Fruit fly (Drosophila melanogaster) whole organism, embryonic: ENCODE measurements around the gene CG14787.

Experiments
- B-H1 ChIP-seq: fragments of 200-800 bp; sonication (Bioruptor generic); IDR thresholded peaks from 3 replicates; pipeline ENCODE4 v1.3.6; 2022; ENCODE audit warnings: missing biosample characterization, missing genetic modification characterization
- CG10462 ChIP-seq: fragments of 200-800 bp; sonication (Bioruptor generic); optimal IDR thresholded peaks from 2 replicates; lab custom pipeline; 2016; ENCODE audit warnings: missing biosample characterization, missing genetic modification characterization
- CG11456 ChIP-seq: fragments of 200-800 bp; sonication (Bioruptor generic); IDR thresholded peaks from 3 replicates; pipeline ENCODE4 v1.3.6; 2022; ENCODE audit warnings: missing biosample characterization, missing genetic modification characterization
- CG11504 ChIP-seq: fragments of 200-800 bp; sonication (Bioruptor generic); optimal IDR thresholded peaks from 3 replicates; lab custom pipeline; 2019; ENCODE audit warnings: missing biosample characterization, mild to moderate bottlenecking, missing genetic modification characterization, moderate library complexity
- CG14441 ChIP-seq: fragments of 200-800 bp; sonication (Bioruptor generic); IDR thresholded peaks from 2 replicates; pipeline ENCODE4 v1.3.6; 2022; ENCODE audit warnings: missing biosample characterization, missing genetic modification characterization
- CG1647 ChIP-seq: fragments of 200-800 bp; sonication (Bioruptor generic); optimal IDR thresholded peaks from 3 replicates; lab custom pipeline; 2016; ENCODE audit warnings: missing biosample characterization, missing genetic modification characterization
- CG16813 ChIP-seq: fragments of 200-800 bp; sonication (Bioruptor generic); IDR thresholded peaks from 3 replicates; pipeline ENCODE4 v1.3.6; 2022; ENCODE audit warnings: missing biosample characterization, missing genetic modification characterization; ENCODE audit not compliant: partially characterized antibody
- CG2116 ChIP-seq: fragments of 200-800 bp; sonication (Bioruptor generic); optimal IDR thresholded peaks from 3 replicates; lab custom pipeline; 2018; ENCODE audit warnings: missing biosample characterization, mild to moderate bottlenecking, missing genetic modification characterization
- CG2889 ChIP-seq: fragments of 200-800 bp; sonication (Bioruptor generic); IDR thresholded peaks from 3 replicates; pipeline ENCODE4 v1.3.6; 2022; ENCODE audit warnings: missing biosample characterization, missing genetic modification characterization
- CG30403 ChIP-seq: fragments of 200-800 bp; sonication (Bioruptor generic); optimal IDR thresholded peaks from 3 replicates; lab custom pipeline; 2016; ENCODE audit warnings: missing biosample characterization, missing genetic modification characterization
- CG31441 ChIP-seq: fragments of 200-800 bp; sonication (Bioruptor generic); IDR thresholded peaks from 2 replicates; pipeline ENCODE4 v1.3.6; 2022; ENCODE audit warnings: missing biosample characterization, missing genetic modification characterization
- CG34224 ChIP-seq: fragments of 200-800 bp; sonication (Bioruptor generic); IDR thresholded peaks from 3 replicates; pipeline ENCODE4 v1.3.6; 2022; ENCODE audit warnings: missing biosample characterization, missing genetic modification characterization; ENCODE audit not compliant: partially characterized antibody
- CG3847 ChIP-seq: fragments of 200-800 bp; sonication (Bioruptor generic); IDR thresholded peaks from 2 replicates; pipeline ENCODE4 v1.3.6; 2022; ENCODE audit warnings: missing biosample characterization, missing genetic modification characterization
- CG42726 ChIP-seq: fragments of 200-800 bp; sonication (Bioruptor generic); IDR thresholded peaks from 2 replicates; pipeline ENCODE4 v1.3.6; 2022; ENCODE audit warnings: missing biosample characterization, missing genetic modification characterization; ENCODE audit not compliant: partially characterized antibody
- CG4617 ChIP-seq: fragments of 200-800 bp; sonication (Bioruptor generic); optimal IDR thresholded peaks from 3 replicates; lab custom pipeline; 2016; ENCODE audit warnings: missing biosample characterization, missing genetic modification characterization, borderline replicate concordance
- CG5953 ChIP-seq: fragments of 200-800 bp; sonication (Bioruptor generic); IDR thresholded peaks from 2 replicates; pipeline ENCODE4 v1.3.6; 2022; ENCODE audit warnings: missing biosample characterization, missing genetic modification characterization
- CG6654 ChIP-seq: fragments of 200-800 bp; sonication (Bioruptor generic); optimal IDR thresholded peaks from 2 replicates; lab custom pipeline; 2017; ENCODE audit warnings: missing biosample characterization, mild to moderate bottlenecking, missing genetic modification characterization
- CG6765 ChIP-seq: fragments of 200-800 bp; sonication (Bioruptor generic); optimal IDR thresholded peaks from 3 replicates; lab custom pipeline; 2017; ENCODE audit warnings: missing biosample characterization, mild to moderate bottlenecking, missing genetic modification characterization
- CG6791 ChIP-seq: fragments of 200-800 bp; sonication (Bioruptor generic); IDR thresholded peaks from 3 replicates; pipeline ENCODE4 v1.3.6; 2022; ENCODE audit warnings: missing biosample characterization, missing genetic modification characterization; ENCODE audit not compliant: partially characterized antibody
- CG9797 ChIP-seq: fragments of 200-800 bp; sonication (Bioruptor generic); optimal IDR thresholded peaks from 3 replicates; lab custom pipeline; 2018; ENCODE audit warnings: missing biosample characterization, mild to moderate bottlenecking, missing genetic modification characterization
- CkIIα-i1 ChIP-seq: fragments of 200-800 bp; sonication (Bioruptor generic); IDR thresholded peaks from 2 replicates; pipeline ENCODE4 v1.3.6; 2022; ENCODE audit warnings: missing biosample characterization, missing genetic modification characterization
- D19A ChIP-seq: fragments of 200-800 bp; optimal IDR thresholded peaks from 3 replicates; lab custom pipeline; 2019; ENCODE audit warnings: missing biosample characterization, mild to moderate bottlenecking, missing genetic modification characterization, moderate library complexity
- D19B ChIP-seq: fragments of 200-800 bp; sonication (Bioruptor generic); optimal IDR thresholded peaks from 2 replicates; lab custom pipeline; 2017; ENCODE audit warnings: missing biosample characterization, mild to moderate bottlenecking, missing genetic modification characterization
- Deaf1 ChIP-seq: fragments of 200-800 bp; optimal IDR thresholded peaks from 3 replicates; lab custom pipeline; 2019; ENCODE audit warnings: missing biosample characterization, mild to moderate bottlenecking, missing genetic modification characterization, moderate library complexity
- Ets97D ChIP-seq: fragments of 200-800 bp; sonication (Bioruptor generic); optimal IDR thresholded peaks from 3 replicates; lab custom pipeline; 2016; ENCODE audit warnings: missing biosample characterization, missing genetic modification characterization
- H15 ChIP-seq: fragments of 200-800 bp; sonication (Bioruptor generic); IDR thresholded peaks from 3 replicates; pipeline ENCODE4 v1.3.6; 2022; ENCODE audit warnings: missing biosample characterization, missing genetic modification characterization
- HHEX ChIP-seq: fragments of 200-800 bp; sonication (Bioruptor generic); optimal IDR thresholded peaks from 3 replicates; lab custom pipeline; 2017; ENCODE audit warnings: missing biosample characterization, mild to moderate bottlenecking, missing genetic modification characterization, missing genetic modification reagents
- HmgD ChIP-seq: fragments of 200-800 bp; sonication (Bioruptor generic); optimal IDR thresholded peaks from 3 replicates; lab custom pipeline; 2016; ENCODE audit warnings: missing biosample characterization, missing genetic modification characterization
- MBD-R2 ChIP-seq: fragments of 200-800 bp; sonication (Bioruptor generic); IDR thresholded peaks from 2 replicates; pipeline ENCODE4 v1.3.6; 2022; ENCODE audit warnings: missing biosample characterization, missing genetic modification characterization
- MESR4 ChIP-seq: fragments of 200-800 bp; sonication (Bioruptor generic); optimal IDR thresholded peaks from 2 replicates; lab custom pipeline; 2018; ENCODE audit warnings: missing biosample characterization, mild to moderate bottlenecking, missing genetic modification characterization, moderate library complexity
- MTF-1 ChIP-seq: fragments of 200-800 bp; sonication (Bioruptor generic); optimal IDR thresholded peaks from 2 replicates; lab custom pipeline; 2018; ENCODE audit warnings: missing biosample characterization, mild to moderate bottlenecking, missing genetic modification characterization, borderline replicate concordance
- Ptx1 ChIP-seq: fragments of 200-800 bp; sonication (Bioruptor generic); IDR thresholded peaks from 2 replicates; pipeline ENCODE4 v1.3.6; 2022; ENCODE audit warnings: missing biosample characterization, missing genetic modification characterization
- Rfx ChIP-seq: fragments of 200-800 bp; sonication (Bioruptor generic); IDR thresholded peaks from 2 replicates; pipeline ENCODE4 v1.3.6; 2022; ENCODE audit warnings: missing biosample characterization, missing genetic modification characterization
- Vsx1 ChIP-seq: fragments of 200-800 bp; sonication (Bioruptor generic); optimal IDR thresholded peaks from 2 replicates; lab custom pipeline; 2017; ENCODE audit warnings: missing biosample characterization, mild to moderate bottlenecking, missing genetic modification characterization, missing genetic modification reagents
- al ChIP-seq: fragments of 200-800 bp; sonication (Bioruptor generic); IDR thresholded peaks from 2 replicates; pipeline ENCODE4 v1.3.6; 2022; ENCODE audit warnings: missing biosample characterization, missing genetic modification characterization
- ap ChIP-seq: fragments of 200-800 bp; sonication (Bioruptor generic); IDR thresholded peaks from 2 replicates; pipeline ENCODE4 v1.3.6; 2022; ENCODE audit warnings: missing biosample characterization, missing genetic modification characterization
- cad ChIP-seq: fragments of >200 bp; optimal IDR thresholded peaks from 2 replicates; lab custom pipeline; 2017; ENCODE audit warnings: missing biosample characterization, missing genetic modification characterization
- corto ChIP-seq: fragments of 200-800 bp; sonication (Bioruptor generic); optimal IDR thresholded peaks from 2 replicates; lab custom pipeline; 2016; ENCODE audit warnings: missing biosample characterization, mild to moderate bottlenecking, missing genetic modification characterization, moderate library complexity
- danr ChIP-seq: fragments of 200-800 bp; sonication (Bioruptor generic); IDR thresholded peaks from 2 replicates; pipeline ENCODE4 v1.3.6; 2022; ENCODE audit warnings: missing biosample characterization, missing genetic modification characterization
- esg ChIP-seq: fragments of 200-800 bp; sonication (Bioruptor generic); conservative IDR thresholded peaks from 2 replicates; pipeline ENCODE4 v1.3.6; 2022; ENCODE audit warnings: missing biosample characterization, missing genetic modification characterization
- fd3F ChIP-seq: fragments of 200-800 bp; sonication (Bioruptor generic); optimal IDR thresholded peaks from 2 replicates; lab custom pipeline; 2018; ENCODE audit warnings: missing biosample characterization, mild to moderate bottlenecking, missing genetic modification characterization, moderate library complexity
- ind ChIP-seq: fragments of 200-800 bp; sonication (Bioruptor generic); optimal IDR thresholded peaks from 3 replicates; lab custom pipeline; 2016; ENCODE audit warnings: missing biosample characterization, missing genetic modification characterization
- kni ChIP-seq: fragments of 200-800 bp; sonication (Bioruptor generic); optimal IDR thresholded peaks from 3 replicates; lab custom pipeline; 2017; ENCODE audit warnings: mild to moderate bottlenecking, missing biosample characterization, missing genetic modification reagents, missing genetic modification characterization
- pfk ChIP-seq: fragments of 200-800 bp; sonication (Bioruptor generic); optimal IDR thresholded peaks from 2 replicates; lab custom pipeline; 2018; ENCODE audit warnings: missing biosample characterization, mild to moderate bottlenecking, missing genetic modification characterization, moderate library complexity
- pita ChIP-seq: fragments of 200-800 bp; sonication (Bioruptor generic); optimal IDR thresholded peaks from 2 replicates; lab custom pipeline; 2017; ENCODE audit warnings: missing biosample characterization, mild to moderate bottlenecking, missing genetic modification characterization
- schlank ChIP-seq: fragments of 200-800 bp; sonication (Bioruptor generic); optimal IDR thresholded peaks from 2 replicates; lab custom pipeline; 2018; ENCODE audit warnings: missing biosample characterization, mild to moderate bottlenecking, missing genetic modification characterization
- slbo ChIP-seq: fragments of 200-800 bp; sonication (Bioruptor generic); IDR thresholded peaks from 2 replicates; pipeline ENCODE4 v1.3.6; 2022; ENCODE audit warnings: missing biosample characterization, missing genetic modification characterization
- tio ChIP-seq: fragments of 200-800 bp; sonication (Bioruptor generic); optimal IDR thresholded peaks from 2 replicates; lab custom pipeline; 2017; ENCODE audit warnings: missing biosample characterization, missing genetic modification characterization, inconsistent platforms
- trh ChIP-seq: fragments of 200-800 bp; sonication (Bioruptor generic); optimal IDR thresholded peaks from 2 replicates; lab custom pipeline; 2016; ENCODE audit warnings: missing biosample characterization, missing genetic modification characterization
- zen2 ChIP-seq: fragments of 200-800 bp; sonication (Bioruptor generic); IDR thresholded peaks from 3 replicates; pipeline ENCODE4 v1.3.6; 2022; ENCODE audit warnings: missing biosample characterization, missing genetic modification characterization; ENCODE audit not compliant: partially characterized antibody
- zfh1 ChIP-seq: fragments of 200-800 bp; sonication (Bioruptor generic); IDR thresholded peaks from 3 replicates; pipeline ENCODE4 v1.3.6; 2022; ENCODE audit warnings: missing biosample characterization, missing genetic modification characterization

Gene CG14787

DNA sequence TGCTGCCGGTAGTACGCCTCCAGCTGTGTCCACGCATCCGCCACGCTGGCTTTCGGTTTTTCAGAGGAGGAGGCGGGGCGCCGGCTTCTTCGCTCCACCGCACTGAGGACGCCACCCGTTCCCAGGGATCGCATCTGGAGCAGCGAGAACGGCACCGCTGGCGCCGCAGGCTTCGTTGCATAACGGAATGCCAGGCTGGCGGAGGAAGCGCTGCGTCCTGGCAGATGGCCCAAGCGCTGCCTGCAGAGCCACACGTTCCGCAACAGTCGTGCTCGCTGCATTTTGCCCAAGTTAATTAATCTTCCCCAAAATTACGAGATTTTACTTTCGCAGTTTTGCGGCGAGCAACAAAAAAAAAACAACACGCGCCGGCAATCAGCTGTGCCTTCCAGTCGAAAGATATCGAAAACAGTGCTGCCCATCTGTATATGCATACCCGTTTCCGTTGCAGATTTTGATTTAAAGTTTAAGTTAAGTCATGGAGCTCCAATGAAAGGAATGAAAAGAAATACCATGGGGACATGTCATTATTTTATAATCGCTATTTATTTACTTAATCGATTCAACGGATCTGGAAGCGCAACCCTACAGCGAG lies 1.1 kb downstream of the CG14787 start, which contains the start of gene Lrpprc2 (continued):
- TF ChIP-seq zen2 (GFP tag; lab: Robert Waterston, UW) (no peak), CG6791 (GFP tag; lab: Robert Waterston, UW) (no peak), CG16813 (GFP tag; lab: Robert Waterston, UW) (no peak), MBD-R2 (peak; percentile 85), B-H1 (GFP tag; lab: Robert Waterston, UW) (no peak), MESR4 (GFP tag; lab: Kevin White, UChicago) (peak; percentile 39), CG30403 (GFP tag; lab: Kevin White, UChicago) (no peak), trh (GFP tag; lab: Kevin White, UChicago) (no peak), Ets97D (GFP tag; lab: Kevin White, UChicago) (peak; percentile 80), CG31441 (no peak), CG9797 (GFP tag; lab: Kevin White, UChicago) (peak; percentile 6), pfk (GFP tag; lab: Kevin White, UChicago) (peak; percentile 34), CG14441 (GFP tag; lab: Robert Waterston, UW) (no peak), corto (GFP tag; lab: Kevin White, UChicago) (no peak), CG34224 (GFP tag; lab: Robert Waterston, UW) (no peak), HHEX (GFP tag; lab: Kevin White, UChicago) (no peak), slbo (no peak), cad (GFP tag; lab: Kevin White, UChicago) (no peak), kni (GFP tag; lab: Kevin White, UChicago) (peak; percentile 12), ap (GFP tag; lab: Robert Waterston, UW) (no peak), fd3F (no peak), CG2116 (peak; percentile 62), CG42726 (no peak), CG6654 (no peak), CG6765 (GFP tag; lab: Kevin White, UChicago) (no peak), CG3847 (GFP tag; lab: Robert Waterston, UW) (no peak), danr (no peak), schlank (tag; lab: Kevin White, UChicago) (no peak), CG11504 (tag; lab: Kevin White, UChicago) (no peak), CG5953 (no peak), HmgD (GFP tag; lab: Kevin White, UChicago) (no peak), al (GFP tag; lab: Robert Waterston, UW) (no peak), CG11456 (no peak), MTF-1 (no peak), CG4617 (GFP tag; lab: Kevin White, UChicago) (no peak), CkIIα-i1 (GFP tag; lab: Robert Waterston, UW) (no peak), tio (GFP tag; lab: Kevin White, UChicago) (no peak), CG1647 (no peak), esg (GFP tag; lab: Robert Waterston, UW) (no peak), Vsx1 (GFP tag; lab: Kevin White, UChicago) (no peak), zfh1 (GFP tag; lab: Robert Waterston, UW) (no peak), pita (GFP tag; lab: Kevin White, UChicago) (no peak), H15 (GFP tag; lab: Robert Waterston, UW) (no peak), Ptx1 (GFP tag; lab: Robert Waterston, UW) (no peak), CG10462 (GFP tag; lab: Kevin White, UChicago) (no peak), CG2889 (no peak), D19A (tag; lab: Kevin White, UChicago) (no peak), Deaf1 (tag; lab: Kevin White, UChicago) (no peak), Rfx (no peak), ind (no peak), D19B (GFP tag; lab: Kevin White, UChicago) (no peak)
